Fruit fly (Drosophila melanogaster) whole organism, prepupa: ENCODE data around the gene elB.

Source experiments
- Blimp-1 ChIP-seq: fragments of 200-800 bp; sonication (Bioruptor generic); optimal IDR thresholded peaks from 3 replicates; lab custom pipeline; 2017; ENCODE audit warnings: missing biosample characterization, missing genetic modification characterization, mild to moderate bottlenecking, moderate library complexity, missing genetic modification reagents
- CG10669 ChIP-seq: fragments of 200-800 bp; sonication (Bioruptor generic); optimal IDR thresholded peaks from 3 replicates; lab custom pipeline; 2018; ENCODE audit warnings: missing biosample characterization, mild to moderate bottlenecking, missing genetic modification characterization, moderate library complexity
- CG11294 ChIP-seq: fragments of 200-800 bp; sonication (Bioruptor generic); IDR thresholded peaks from 2 replicates; pipeline ENCODE4 v1.3.6; 2022; ENCODE audit warnings: missing biosample characterization, missing genetic modification characterization
- CG11762 ChIP-seq: fragments of 200-800 bp; sonication (Bioruptor generic); optimal IDR thresholded peaks from 3 replicates; lab custom pipeline; 2016; ENCODE audit warnings: missing biosample characterization, missing genetic modification characterization; ENCODE audit not compliant: insufficient read depth
- CG11902 ChIP-seq: fragments of 200-800 bp; sonication (Bioruptor generic); optimal IDR thresholded peaks from 3 replicates; lab custom pipeline; 2016; ENCODE audit warnings: missing biosample characterization, missing genetic modification characterization
- CG15336 ChIP-seq: fragments of 200-800 bp; sonication (Bioruptor generic); IDR thresholded peaks from 2 replicates; pipeline ENCODE4 v1.3.6; 2022; ENCODE audit warnings: missing biosample characterization, missing genetic modification characterization
- CG1621 ChIP-seq: fragments of 200-800 bp; sonication (Bioruptor generic); optimal IDR thresholded peaks from 3 replicates; lab custom pipeline; 2018; ENCODE audit warnings: missing biosample characterization, mild to moderate bottlenecking, missing genetic modification characterization
- CG16779 ChIP-seq: fragments of 200-800 bp; sonication (Bioruptor generic); optimal IDR thresholded peaks from 3 replicates; lab custom pipeline; 2017; ENCODE audit warnings: missing biosample characterization, mild to moderate bottlenecking, missing genetic modification characterization
- CG32006 ChIP-seq: fragments of 200-800 bp; sonication (Bioruptor generic); optimal IDR thresholded peaks from 3 replicates; lab custom pipeline; 2017; ENCODE audit warnings: missing biosample characterization, mild to moderate bottlenecking, missing genetic modification characterization
- CG34406 ChIP-seq: fragments of 200-800 bp; sonication (Bioruptor generic); optimal IDR thresholded peaks from 3 replicates; lab custom pipeline; 2016; ENCODE audit warnings: missing biosample characterization, missing genetic modification characterization
- CG3919 ChIP-seq: fragments of 200-800 bp; sonication (Bioruptor generic); optimal IDR thresholded peaks from 3 replicates; lab custom pipeline; 2016; ENCODE audit warnings: missing biosample characterization, missing genetic modification characterization
- CG4318 ChIP-seq: fragments of 200-800 bp; sonication (Bioruptor generic); optimal IDR thresholded peaks from 3 replicates; lab custom pipeline; 2017; ENCODE audit warnings: missing biosample characterization, mild to moderate bottlenecking, missing genetic modification characterization
- CG6163 ChIP-seq: fragments of 200-800 bp; sonication (Bioruptor generic); IDR thresholded peaks from 3 replicates; pipeline ENCODE4 v1.3.6; 2022; ENCODE audit warnings: missing biosample characterization, missing genetic modification characterization
- CG6276 ChIP-seq: fragments of 200-800 bp; sonication (Bioruptor generic); optimal IDR thresholded peaks from 2 replicates; lab custom pipeline; 2017; ENCODE audit warnings: missing biosample characterization, mild to moderate bottlenecking, missing genetic modification characterization
- CG6792 ChIP-seq: fragments of 200-800 bp; sonication (Bioruptor generic); optimal IDR thresholded peaks from 3 replicates; lab custom pipeline; 2016; ENCODE audit warnings: missing biosample characterization, missing genetic modification characterization
- CG6808 ChIP-seq: fragments of 200-800 bp; sonication (Bioruptor generic); optimal IDR thresholded peaks from 3 replicates; lab custom pipeline; 2017; ENCODE audit warnings: missing biosample characterization, missing genetic modification characterization, mild to moderate bottlenecking, moderate library complexity, missing genetic modification reagents
- CG8119 ChIP-seq: fragments of 200-800 bp; sonication (Bioruptor generic); IDR thresholded peaks from 3 replicates; pipeline ENCODE4 v1.3.6; 2022; ENCODE audit warnings: missing biosample characterization, missing genetic modification characterization
- CG8319 ChIP-seq: fragments of 200-800 bp; sonication (Bioruptor generic); optimal IDR thresholded peaks from 3 replicates; lab custom pipeline; 2016; ENCODE audit warnings: missing biosample characterization, missing genetic modification characterization
- CG9139 ChIP-seq: fragments of 200-800 bp; sonication (Bioruptor generic); optimal IDR thresholded peaks from 3 replicates; lab custom pipeline; 2017; ENCODE audit warnings: missing biosample characterization, mild to moderate bottlenecking, missing genetic modification characterization
- Eip75B ChIP-seq: fragments of 200-800 bp; sonication (Bioruptor generic); optimal IDR thresholded peaks from 3 replicates; lab custom pipeline; 2016; ENCODE audit warnings: missing biosample characterization, missing genetic modification characterization
- Eip78C ChIP-seq: fragments of 200-800 bp; sonication (Bioruptor generic); peaks from one replicate; lab custom pipeline; 2016; ENCODE audit warnings: missing biosample characterization, missing genetic modification characterization
- Gug ChIP-seq: fragments of 200-800 bp; sonication (Bioruptor generic); IDR thresholded peaks from 2 replicates; pipeline ENCODE4 v1.3.6; 2022; ENCODE audit warnings: missing biosample characterization, missing genetic modification characterization
- Hr38 ChIP-seq: sonication (Bioruptor generic); optimal IDR thresholded peaks from 2 replicates; lab custom pipeline; 2016; ENCODE audit warnings: missing biosample characterization, missing genetic modification characterization
- Hr4 ChIP-seq: fragments of 200-800 bp; sonication (Bioruptor generic); optimal IDR thresholded peaks from 3 replicates; lab custom pipeline; 2016; ENCODE audit warnings: missing biosample characterization, missing genetic modification characterization
- Lpt ChIP-seq: fragments of 200-800 bp; sonication (Bioruptor generic); optimal IDR thresholded peaks from 3 replicates; lab custom pipeline; 2016; ENCODE audit warnings: missing biosample characterization, missing genetic modification characterization
- Met ChIP-seq: fragments of 200-800 bp; sonication (Bioruptor generic); optimal IDR thresholded peaks from 3 replicates; lab custom pipeline; 2016; ENCODE audit warnings: missing biosample characterization, missing genetic modification characterization
- OdsH ChIP-seq: fragments of 200-800 bp; sonication (Bioruptor generic); optimal IDR thresholded peaks from 3 replicates; lab custom pipeline; 2016; ENCODE audit warnings: missing biosample characterization, missing genetic modification characterization
- Smox ChIP-seq: fragments of 200-800 bp; sonication (Bioruptor generic); optimal IDR thresholded peaks from 3 replicates; lab custom pipeline; 2016; ENCODE audit warnings: missing biosample characterization, missing genetic modification characterization
- achi ChIP-seq: fragments of 200-800 bp; sonication (Bioruptor generic); optimal IDR thresholded peaks from 3 replicates; lab custom pipeline; 2016; ENCODE audit warnings: missing biosample characterization, missing genetic modification characterization
- acj6 ChIP-seq: fragments of 200-800 bp; sonication (Bioruptor generic); optimal IDR thresholded peaks from 3 replicates; lab custom pipeline; 2016; ENCODE audit warnings: missing biosample characterization, missing genetic modification characterization
- cyc ChIP-seq: fragments of 200-800 bp; sonication (Bioruptor generic); optimal IDR thresholded peaks from 3 replicates; lab custom pipeline; 2016; ENCODE audit warnings: missing biosample characterization, missing genetic modification characterization
- dac ChIP-seq: fragments of 200-800 bp; sonication (Bioruptor generic); optimal IDR thresholded peaks from 2 replicates; lab custom pipeline; 2017; ENCODE audit warnings: missing biosample characterization, mild to moderate bottlenecking, missing genetic modification characterization
- dsx ChIP-seq: fragments of 200-800 bp; optimal IDR thresholded peaks from 3 replicates; lab custom pipeline; 2019; ENCODE audit warnings: missing biosample characterization, mild to moderate bottlenecking, missing genetic modification characterization, moderate library complexity; ENCODE audit not compliant: poor library complexity, severe bottlenecking
- eg ChIP-seq: fragments of 200-800 bp; sonication (Bioruptor generic); IDR thresholded peaks from 3 replicates; pipeline ENCODE4 v1.3.6; 2022; ENCODE audit warnings: missing biosample characterization, missing genetic modification characterization
- esn ChIP-seq: fragments of 200-800 bp; sonication (Bioruptor generic); optimal IDR thresholded peaks from 2 replicates; lab custom pipeline; 2016; ENCODE audit warnings: missing biosample characterization, mild to moderate bottlenecking, missing genetic modification characterization, moderate library complexity
- fd59A ChIP-seq: fragments of 200-800 bp; sonication (Bioruptor generic); optimal IDR thresholded peaks from 2 replicates; lab custom pipeline; 2017; ENCODE audit warnings: missing biosample characterization, mild to moderate bottlenecking, missing genetic modification characterization, missing genetic modification reagents
- fd85E ChIP-seq: fragments of 200-800 bp; sonication (Bioruptor generic); optimal IDR thresholded peaks from 3 replicates; lab custom pipeline; 2016; ENCODE audit warnings: missing biosample characterization, missing genetic modification characterization
- lz ChIP-seq: fragments of 200-800 bp; sonication (Bioruptor generic); optimal IDR thresholded peaks from 3 replicates; lab custom pipeline; 2016; ENCODE audit warnings: missing biosample characterization, missing genetic modification characterization
- net ChIP-seq: fragments of 200-800 bp; sonication (Bioruptor generic); optimal IDR thresholded peaks from 3 replicates; lab custom pipeline; 2016; ENCODE audit warnings: missing biosample characterization, missing genetic modification characterization
- pdm3 ChIP-seq: fragments of 200-800 bp; sonication (Bioruptor generic); optimal IDR thresholded peaks from 3 replicates; lab custom pipeline; 2016; ENCODE audit warnings: missing biosample characterization, missing genetic modification characterization
- salr ChIP-seq, 2 experiments: fragments of 200-800 bp; sonication (Bioruptor generic); optimal IDR thresholded peaks; 3 replicates each; lab custom pipeline; 2016 to 2018; ENCODE audit warnings: missing biosample characterization in 2 of 2, missing genetic modification characterization in 2 of 2, mild to moderate bottlenecking in 1 of 2
- spab ChIP-seq: fragments of 200-800 bp; sonication (Bioruptor generic); optimal IDR thresholded peaks from 2 replicates; lab custom pipeline; 2017; ENCODE audit warnings: missing biosample characterization, mild to moderate bottlenecking, missing genetic modification characterization, missing genetic modification reagents
- ss ChIP-seq, 2 experiments: fragments of 200-800 bp; sonication (Bioruptor generic); optimal IDR thresholded peaks; 2 replicates in 1 of 2; 3 replicates in 1 of 2; lab custom pipeline; 2017 to 2018; ENCODE audit warnings: mild to moderate bottlenecking in 2 of 2, missing biosample characterization in 2 of 2, missing genetic modification characterization in 2 of 2, moderate library complexity in 1 of 2
- svp ChIP-seq: fragments of 200-800 bp; sonication (Bioruptor generic); peaks from one replicate; lab custom pipeline; 2016; ENCODE audit warnings: missing biosample characterization, missing genetic modification characterization
- topi ChIP-seq: fragments of 200-800 bp; sonication (Bioruptor generic); optimal IDR thresholded peaks from 3 replicates; lab custom pipeline; 2016; ENCODE audit warnings: missing biosample characterization, missing genetic modification characterization

The elB gene

dm6 chr2L:14367274-14367669, 42.1 kb downstream of the elB start (continued):
- TF ChIP-seq CG8119 (GFP tag; lab: Robert Waterston, UW): no peak; the same call in 2 of the 3 replicates
- TF ChIP-seq CG6163 (GFP tag; lab: Robert Waterston, UW): peak; percentile 67; the same call in 1 of the 3 replicates
- no peak for TF ChIP-seq CG34406
- peak; percentile 9 for TF ChIP-seq lz (GFP tag; lab: Kevin White, UChicago)
- peak; percentile 71 for TF ChIP-seq CG4318 (GFP tag; lab: Kevin White, UChicago)
- peak; percentile 52 for TF ChIP-seq Eip75B (GFP tag; lab: Kevin White, UChicago)
- TF ChIP-seq dac (GFP tag; lab: Kevin White, UChicago): no peak
- TF ChIP-seq CG11762 (GFP tag; lab: Kevin White, UChicago): peak; percentile 71
- TF ChIP-seq svp (GFP tag; lab: Kevin White, UChicago): peak; percentile 87
- peak; percentile 64 for TF ChIP-seq cyc
- no peak for TF ChIP-seq Lpt (GFP tag; lab: Kevin White, UChicago)
- TF ChIP-seq acj6 (GFP tag; lab: Kevin White, UChicago): no peak
- TF ChIP-seq CG32006 (GFP tag; lab: Kevin White, UChicago): peak; percentile 67
- peak in 1 of 2 experiments; percentile 77 for TF ChIP-seq salr (GFP tag; optimal IDR thresholded peaks at IDR 0.05; lab: Kevin White, UChicago)
- TF ChIP-seq fd85E: no peak
- TF ChIP-seq Blimp-1 (GFP tag; lab: Kevin White, UChicago): peak; percentile 45
- TF ChIP-seq Gug (GFP tag; lab: Robert Waterston, UW): peak; percentile 58
- peak; percentile 87 for TF ChIP-seq Hr4
- no peak for TF ChIP-seq pdm3
- peak; percentile 25 for TF ChIP-seq CG8319 (GFP tag; lab: Kevin White, UChicago)
- peak; percentile 24 for TF ChIP-seq fd59A
- peak; percentile 17 for TF ChIP-seq achi (GFP tag; lab: Kevin White, UChicago)
- TF ChIP-seq Smox (GFP tag; lab: Kevin White, UChicago): no peak
- peak; percentile 28 for TF ChIP-seq CG11902 (GFP tag; lab: Kevin White, UChicago)
- peak; percentile 70 for TF ChIP-seq net (GFP tag; lab: Kevin White, UChicago)

- TF ChIP-seq Smox (GFP tag; lab: Kevin White, UChicago) (no peak), CG10669 (GFP tag; lab: Kevin White, UChicago) (no peak), salr (GFP tag; optimal IDR thresholded peaks at IDR 0.05; lab: Kevin White, UChicago) (no peak), ss (GFP tag; optimal IDR thresholded peaks at IDR 0.05; lab: Kevin White, UChicago) (no peak), CG8119 (GFP tag; lab: Robert Waterston, UW) (peak; percentile 83), CG6808 (GFP tag; lab: Kevin White, UChicago) (no peak), CG4318 (GFP tag; lab: Kevin White, UChicago) (peak; percentile 55), Blimp-1 (GFP tag; lab: Kevin White, UChicago) (no peak), Eip78C (GFP tag; lab: Kevin White, UChicago) (peak; percentile 80), net (GFP tag; lab: Kevin White, UChicago) (no peak), pdm3 (no peak), esn (GFP tag; lab: Kevin White, UChicago) (no peak), CG3919 (GFP tag; lab: Kevin White, UChicago) (peak; percentile 51), fd59A (no peak), CG6792 (GFP tag; lab: Kevin White, UChicago) (peak; percentile 15), CG1621 (tag; lab: Kevin White, UChicago) (no peak), eg (GFP tag; lab: Robert Waterston, UW) (peak; percentile 80), Hr4 (peak; percentile 25), Lpt (GFP tag; lab: Kevin White, UChicago) (no peak), cyc (no peak), CG34406 (no peak), CG11294 (GFP tag; lab: Robert Waterston, UW) (no peak), CG15336 (peak; percentile 80), CG32006 (GFP tag; lab: Kevin White, UChicago) (peak; percentile 72), CG9139 (GFP tag; lab: Kevin White, UChicago) (no peak), spab (GFP tag; lab: Kevin White, UChicago) (no peak), Hr38 (GFP tag; lab: Kevin White, UChicago) (no peak), topi (GFP tag; lab: Kevin White, UChicago) (peak; percentile 21), lz (GFP tag; lab: Kevin White, UChicago) (no peak), Eip75B (GFP tag; lab: Kevin White, UChicago) (no peak), CG16779 (tag; lab: Kevin White, UChicago) (peak; percentile 6), acj6 (GFP tag; lab: Kevin White, UChicago) (no peak), CG8319 (GFP tag; lab: Kevin White, UChicago) (no peak), fd85E (no peak), Met (GFP tag; lab: Kevin White, UChicago) (peak; percentile 53), svp (GFP tag; lab: Kevin White, UChicago) (no peak), OdsH (GFP tag; lab: Kevin White, UChicago) (peak; percentile 38), CG6276 (GFP tag; lab: Kevin White, UChicago) (peak; percentile 10), achi (GFP tag; lab: Kevin White, UChicago) (peak; percentile 7), dsx (GFP tag; lab: Kevin White, UChicago) (no peak)
Measured at dm6 chr2L:14366590-14367273, 42.6 kb downstream of the elB start.
